Fruit fly (Drosophila melanogaster): Measurements from ENCODE around the gene jb.

Gene jb

dm6 chrX:20414099-20414498 lies 23.5 kb upstream of the jb start, which contains the start of gene CG15458:
Gene CG15458, minus strand, starts transcription at chrX:20414199.
- TF ChIP-seq EcR (GFP tag; optimal IDR thresholded peaks at IDR 0.05) (no peak), usp (GFP tag; optimal IDR thresholded peaks at IDR 0.05) (no peak), Dll (optimal IDR thresholded peaks at IDR 0.05) (no peak), pan (optimal IDR thresholded peaks at IDR 0.05) (no peak), psq (optimal IDR thresholded peaks at IDR 0.05) (no peak), CG8478 (optimal IDR thresholded peaks at IDR 0.05) (no peak)

dm6 chrX:20413481-20413880 lies 22.9 kb upstream of the jb start, which contains the start of gene CG15459:
Gene CG15459, minus strand, starts transcription at chrX:20413581.
- no peak for TF ChIP-seq CG8478 (optimal IDR thresholded peaks at IDR 0.05)

dm6 chrX:20411635-20412034 lies 21.0 kb upstream of the jb start:
- peak; percentile 42 for TF ChIP-seq CG8478 (optimal IDR thresholded peaks at IDR 0.05)
- no peak for TF ChIP-seq pan (optimal IDR thresholded peaks at IDR 0.05)
- no peak for TF ChIP-seq EcR (GFP tag; optimal IDR thresholded peaks at IDR 0.05)

- TF ChIP-seq pan (optimal IDR thresholded peaks at IDR 0.05) (no peak), Dll (optimal IDR thresholded peaks at IDR 0.05) (no peak), psq (optimal IDR thresholded peaks at IDR 0.05) (no peak), usp (GFP tag; optimal IDR thresholded peaks at IDR 0.05) (no peak), EcR (GFP tag; optimal IDR thresholded peaks at IDR 0.05) (no peak), CG8478 (optimal IDR thresholded peaks at IDR 0.05) (no peak)
Observed at dm6 chrX:20394066-20394913, 3.7 kb upstream of the jb start, which contains the start of gene HERC2. Gene HERC2, plus strand, starts transcription at chrX:20394395.

- TF ChIP-seq EcR (GFP tag; optimal IDR thresholded peaks at IDR 0.05) (no peak), CG8478 (optimal IDR thresholded peaks at IDR 0.05) (no peak), usp (GFP tag; optimal IDR thresholded peaks at IDR 0.05) (no peak), Dll (optimal IDR thresholded peaks at IDR 0.05) (no peak), pan (optimal IDR thresholded peaks at IDR 0.05) (no peak), psq (optimal IDR thresholded peaks at IDR 0.05) (no peak)
Observed at dm6 chrX:20393580-20393979, 3.0 kb upstream of the jb start, which contains the start of gene Syx16. Gene Syx16, minus strand, starts transcription at chrX:20393751.

- no peak for TF ChIP-seq EcR (GFP tag; optimal IDR thresholded peaks at IDR 0.05)
- no peak for TF ChIP-seq psq (optimal IDR thresholded peaks at IDR 0.05)
- TF ChIP-seq Dll (optimal IDR thresholded peaks at IDR 0.05), result no peak
- no peak for TF ChIP-seq pan (optimal IDR thresholded peaks at IDR 0.05)
- no peak for TF ChIP-seq CG8478 (optimal IDR thresholded peaks at IDR 0.05)
- TF ChIP-seq usp (GFP tag; optimal IDR thresholded peaks at IDR 0.05), result no peak
Observed at dm6 chrX:20391230-20391629, 624 bp upstream of the jb start.

dm6 chrX:20389633-20390032 lies 973 bp downstream of the jb start:
- no peak for TF ChIP-seq CG8478 (optimal IDR thresholded peaks at IDR 0.05)
- TF ChIP-seq Dll (optimal IDR thresholded peaks at IDR 0.05), result no peak

dm6 chrX:20385865-20386264 lies 4.7 kb downstream of the jb start:
- no peak for TF ChIP-seq usp (GFP tag; optimal IDR thresholded peaks at IDR 0.05)
- no peak for TF ChIP-seq pan (optimal IDR thresholded peaks at IDR 0.05)
- TF ChIP-seq Dll (optimal IDR thresholded peaks at IDR 0.05), result no peak
- TF ChIP-seq EcR (GFP tag; optimal IDR thresholded peaks at IDR 0.05), result no peak
- no peak for TF ChIP-seq psq (optimal IDR thresholded peaks at IDR 0.05)
- no peak for TF ChIP-seq CG8478 (optimal IDR thresholded peaks at IDR 0.05)

dm6 chrX:20376422-20376821 lies 14.2 kb downstream of the jb start, which contains the start of gene CG12679:
Gene CG12679, minus strand, starts transcription at chrX:20376522.
- TF ChIP-seq EcR (GFP tag; optimal IDR thresholded peaks at IDR 0.05) (no peak), psq (optimal IDR thresholded peaks at IDR 0.05) (no peak), usp (GFP tag; optimal IDR thresholded peaks at IDR 0.05) (no peak), pan (optimal IDR thresholded peaks at IDR 0.05) (no peak), CG8478 (optimal IDR thresholded peaks at IDR 0.05) (no peak), Dll (optimal IDR thresholded peaks at IDR 0.05) (no peak)

- TF ChIP-seq psq (optimal IDR thresholded peaks at IDR 0.05) (no peak), Dll (optimal IDR thresholded peaks at IDR 0.05) (no peak), usp (GFP tag; optimal IDR thresholded peaks at IDR 0.05) (no peak), CG8478 (optimal IDR thresholded peaks at IDR 0.05) (no peak), pan (optimal IDR thresholded peaks at IDR 0.05) (no peak), EcR (GFP tag; optimal IDR thresholded peaks at IDR 0.05) (no peak)
Observed at dm6 chrX:20342205-20342604, 48.4 kb downstream of the jb start.

Data from whole organism.